Fruit fly (Drosophila melanogaster) whole organism, embryonic: ENCODE data around the gene Or7a.

ENCODE experiments used
- Aef1 ChIP-seq: fragments of 200-800 bp; sonication (Bioruptor generic); IDR thresholded peaks from 3 replicates; pipeline ENCODE4 v1.3.6; 2022; ENCODE audit warnings: missing biosample characterization, missing genetic modification characterization
- Blimp-1 ChIP-seq: fragments of 200-800 bp; sonication (Bioruptor generic); optimal IDR thresholded peaks from 3 replicates; lab custom pipeline; 2018; ENCODE audit warnings: missing biosample characterization, missing genetic modification characterization, mild to moderate bottlenecking, moderate library complexity, missing genetic modification reagents
- CG10959 ChIP-seq: fragments of 200-800 bp; sonication (Bioruptor generic); IDR thresholded peaks from 2 replicates; pipeline ENCODE4 v1.3.6; 2022; ENCODE audit warnings: missing biosample characterization, missing genetic modification characterization
- CG13287 ChIP-seq: fragments of 200-800 bp; sonication (Bioruptor generic); IDR thresholded peaks from 2 replicates; pipeline ENCODE4 v1.3.6; 2022; ENCODE audit warnings: missing biosample characterization, missing genetic modification characterization; ENCODE audit not compliant: partially characterized antibody
- CG13894 ChIP-seq: fragments of 200-800 bp; sonication (Bioruptor generic); optimal IDR thresholded peaks from 3 replicates; lab custom pipeline; 2018; ENCODE audit warnings: missing biosample characterization, mild to moderate bottlenecking, missing genetic modification characterization, moderate library complexity
- CG14965 ChIP-seq: fragments of 200-800 bp; sonication (Bioruptor generic); optimal IDR thresholded peaks from 2 replicates; lab custom pipeline; 2016; ENCODE audit warnings: missing biosample characterization, missing genetic modification characterization, borderline replicate concordance
- CG15269 ChIP-seq: fragments of 200-800 bp; sonication (Bioruptor generic); optimal IDR thresholded peaks from 2 replicates; lab custom pipeline; 2018; ENCODE audit warnings: missing biosample characterization, mild to moderate bottlenecking, missing genetic modification characterization, moderate library complexity
- CG1832 ChIP-seq: fragments of 200-800 bp; sonication (Bioruptor generic); optimal IDR thresholded peaks from 2 replicates; lab custom pipeline; 2017; ENCODE audit warnings: missing biosample characterization, mild to moderate bottlenecking, missing genetic modification characterization, inconsistent platforms
- CG2120 ChIP-seq: fragments of 200-800 bp; sonication (Bioruptor generic); optimal IDR thresholded peaks from 3 replicates; lab custom pipeline; 2016; ENCODE audit warnings: missing biosample characterization, missing genetic modification characterization
- CG3065 ChIP-seq: fragments of 200-800 bp; sonication (Bioruptor generic); optimal IDR thresholded peaks from 2 replicates; lab custom pipeline; 2016; ENCODE audit warnings: missing biosample characterization, missing genetic modification characterization
- CG31365 ChIP-seq: fragments of 200-800 bp; sonication (Bioruptor generic); optimal IDR thresholded peaks from 2 replicates; lab custom pipeline; 2018; ENCODE audit warnings: missing biosample characterization, mild to moderate bottlenecking, missing genetic modification characterization
- CG34376 ChIP-seq: fragments of 200-800 bp; sonication (Bioruptor generic); optimal IDR thresholded peaks from 2 replicates; lab custom pipeline; 2018; ENCODE audit warnings: missing biosample characterization, mild to moderate bottlenecking, missing genetic modification characterization
- CG34422 ChIP-seq: fragments of 200-800 bp; sonication (Bioruptor generic); IDR thresholded peaks from 3 replicates; pipeline ENCODE4 v1.3.6; 2022; ENCODE audit warnings: missing biosample characterization, missing genetic modification characterization
- CG3838 ChIP-seq: fragments of 200-800 bp; sonication (Bioruptor generic); optimal IDR thresholded peaks from 3 replicates; lab custom pipeline; 2016; ENCODE audit warnings: missing biosample characterization, missing genetic modification characterization
- CG6272 ChIP-seq: fragments of 200-800 bp; sonication (Bioruptor generic); IDR thresholded peaks from 2 replicates; pipeline ENCODE4 v1.3.6; 2022; ENCODE audit warnings: missing biosample characterization, missing genetic modification characterization
- CG6689 ChIP-seq: fragments of 200-800 bp; sonication (Bioruptor generic); IDR thresholded peaks from 2 replicates; pipeline ENCODE4 v1.3.6; 2022; ENCODE audit warnings: missing biosample characterization, missing genetic modification characterization
- CG6854 ChIP-seq: fragments of 200-800 bp; sonication (Bioruptor generic); optimal IDR thresholded peaks from 3 replicates; lab custom pipeline; 2017; ENCODE audit warnings: missing biosample characterization, mild to moderate bottlenecking, missing genetic modification characterization
- CG7839 ChIP-seq: fragments of 200-800 bp; sonication (Bioruptor generic); optimal IDR thresholded peaks from 3 replicates; lab custom pipeline; 2018; ENCODE audit warnings: missing biosample characterization, mild to moderate bottlenecking, missing genetic modification characterization, moderate library complexity
- CG7928 ChIP-seq: fragments of 200-800 bp; sonication (Bioruptor generic); optimal IDR thresholded peaks from 2 replicates; lab custom pipeline; 2017; ENCODE audit warnings: missing biosample characterization, mild to moderate bottlenecking, missing genetic modification characterization
- Dfd ChIP-seq, 2 experiments: fragments of >200 bp; optimal IDR thresholded peaks; 2 replicates each; lab custom pipeline; 2017; ENCODE audit warnings: missing biosample characterization in 2 of 2, missing genetic modification characterization in 2 of 2
- Ets97D ChIP-seq: fragments of 200-800 bp; sonication (Bioruptor generic); optimal IDR thresholded peaks from 3 replicates; lab custom pipeline; 2016; ENCODE audit warnings: missing biosample characterization, missing genetic modification characterization
- Fer1 ChIP-seq: fragments of 200-800 bp; sonication (Bioruptor generic); optimal IDR thresholded peaks from 2 replicates; lab custom pipeline; 2017; ENCODE audit warnings: missing biosample characterization, mild to moderate bottlenecking, missing genetic modification characterization
- Fer2 ChIP-seq: fragments of 200-800 bp; sonication (Bioruptor generic); optimal IDR thresholded peaks from 2 replicates; lab custom pipeline; 2018; ENCODE audit warnings: missing biosample characterization, mild to moderate bottlenecking, missing genetic modification characterization, moderate library complexity
- H15 ChIP-seq: fragments of 200-800 bp; sonication (Bioruptor generic); IDR thresholded peaks from 3 replicates; pipeline ENCODE4 v1.3.6; 2022; ENCODE audit warnings: missing biosample characterization, missing genetic modification characterization
- HLH3B ChIP-seq: fragments of 200-800 bp; sonication (Bioruptor generic); IDR thresholded peaks from 2 replicates; pipeline ENCODE4 v1.3.6; 2022; ENCODE audit warnings: missing biosample characterization, missing genetic modification characterization
- Hr51 ChIP-seq, 2 experiments: fragments of 200-800 bp; sonication (Bioruptor generic); optimal IDR thresholded peaks; 2 replicates in 1 of 2; 3 replicates in 1 of 2; lab custom pipeline; 2016 to 2018; ENCODE audit warnings: missing biosample characterization in 2 of 2, missing genetic modification characterization in 2 of 2, mild to moderate bottlenecking in 1 of 2, moderate library complexity in 1 of 2
- Hsf ChIP-seq: fragments of 200-800 bp; sonication (Bioruptor generic); optimal IDR thresholded peaks from 3 replicates; lab custom pipeline; 2016; ENCODE audit warnings: missing biosample characterization, missing genetic modification characterization
- NC2α ChIP-seq: fragments of 200-800 bp; sonication (Bioruptor generic); optimal IDR thresholded peaks from 2 replicates; lab custom pipeline; 2016; ENCODE audit warnings: missing biosample characterization, missing genetic modification characterization
- NfI ChIP-seq: fragments of 200-800 bp; sonication (Bioruptor generic); optimal IDR thresholded peaks from 3 replicates; lab custom pipeline; 2018; ENCODE audit warnings: missing biosample characterization, mild to moderate bottlenecking, missing genetic modification characterization, moderate library complexity
- Oli ChIP-seq: fragments of 200-800 bp; sonication (Bioruptor generic); optimal IDR thresholded peaks from 2 replicates; lab custom pipeline; 2018; ENCODE audit warnings: missing biosample characterization, mild to moderate bottlenecking, missing genetic modification characterization, moderate library complexity
- Ssrp ChIP-seq: fragments of 200-800 bp; sonication (Bioruptor generic); optimal IDR thresholded peaks from 2 replicates; lab custom pipeline; 2018; ENCODE audit warnings: missing biosample characterization, mild to moderate bottlenecking, missing genetic modification characterization, moderate library complexity
- Taf1 ChIP-seq: fragments of 200-800 bp; sonication (Bioruptor generic); IDR thresholded peaks from 2 replicates; pipeline ENCODE4 v1.3.6; 2022; ENCODE audit warnings: missing biosample characterization, missing genetic modification characterization
- ara ChIP-seq: fragments of 200-800 bp; sonication (Bioruptor generic); IDR thresholded peaks from 2 replicates; pipeline ENCODE4 v1.3.6; 2022; ENCODE audit warnings: missing biosample characterization, missing genetic modification characterization
- ato ChIP-seq: fragments of 200-800 bp; sonication (Bioruptor generic); IDR thresholded peaks from 2 replicates; pipeline ENCODE4 v1.3.6; 2022; ENCODE audit warnings: missing biosample characterization, missing genetic modification characterization; ENCODE audit not compliant: partially characterized antibody
- btn ChIP-seq: fragments of 200-800 bp; sonication (Bioruptor generic); optimal IDR thresholded peaks from 2 replicates; lab custom pipeline; 2016; ENCODE audit warnings: missing biosample characterization, missing genetic modification characterization
- dati ChIP-seq: fragments of 200-800 bp; sonication (Bioruptor generic); IDR thresholded peaks from 2 replicates; pipeline ENCODE4 v1.3.6; 2022; ENCODE audit warnings: missing biosample characterization, missing genetic modification characterization
- dimm ChIP-seq: fragments of 200-800 bp; sonication (Bioruptor generic); IDR thresholded peaks from 2 replicates; pipeline ENCODE4 v1.3.6; 2022; ENCODE audit warnings: missing biosample characterization, missing genetic modification characterization
- dmrt11E ChIP-seq: fragments of 200-800 bp; sonication (Bioruptor generic); optimal IDR thresholded peaks from 3 replicates; lab custom pipeline; 2018; ENCODE audit warnings: missing biosample characterization, mild to moderate bottlenecking, missing genetic modification characterization, moderate library complexity
- ems ChIP-seq: fragments of 200-800 bp; sonication (Bioruptor generic); optimal IDR thresholded peaks from 3 replicates; lab custom pipeline; 2016; ENCODE audit warnings: missing biosample characterization, missing genetic modification characterization
- fd3F ChIP-seq: fragments of 200-800 bp; sonication (Bioruptor generic); optimal IDR thresholded peaks from 2 replicates; lab custom pipeline; 2018; ENCODE audit warnings: missing biosample characterization, mild to moderate bottlenecking, missing genetic modification characterization, moderate library complexity
- ham ChIP-seq: fragments of 200-800 bp; sonication (Bioruptor generic); IDR thresholded peaks from 2 replicates; pipeline ENCODE4 v1.3.6; 2022; ENCODE audit warnings: missing biosample characterization, missing genetic modification characterization
- kah ChIP-seq: fragments of 200-800 bp; sonication (Bioruptor generic); optimal IDR thresholded peaks from 2 replicates; lab custom pipeline; 2018; ENCODE audit warnings: missing biosample characterization, mild to moderate bottlenecking, missing genetic modification characterization
- lilli ChIP-seq: fragments of 200-800 bp; sonication (Bioruptor generic); optimal IDR thresholded peaks from 3 replicates; lab custom pipeline; 2016; ENCODE audit warnings: missing biosample characterization, missing genetic modification characterization
- peb ChIP-seq: fragments of 200-800 bp; sonication (Bioruptor generic); IDR thresholded peaks from 2 replicates; pipeline ENCODE4 v1.3.6; 2022; ENCODE audit warnings: missing biosample characterization, missing genetic modification characterization
- pnt ChIP-seq: fragments of 200-800 bp; sonication (Bioruptor generic); optimal IDR thresholded peaks from 3 replicates; lab custom pipeline; 2016; ENCODE audit warnings: missing biosample characterization, missing genetic modification characterization
- so ChIP-seq: fragments of 200-800 bp; sonication (Bioruptor generic); IDR thresholded peaks from 3 replicates; pipeline ENCODE4 v1.3.6; 2022; ENCODE audit warnings: missing biosample characterization, missing genetic modification characterization
- twi ChIP-seq: fragments of 200-800 bp; optimal IDR thresholded peaks from 2 replicates; lab custom pipeline; 2019; ENCODE audit warnings: missing biosample characterization, mild to moderate bottlenecking, missing genetic modification characterization, moderate library complexity
- vfl ChIP-seq: fragments of 200-800 bp; sonication (Bioruptor generic); optimal IDR thresholded peaks from 2 replicates; lab custom pipeline; 2016; ENCODE audit warnings: missing biosample characterization, missing genetic modification characterization
- vnd ChIP-seq: fragments of 200-800 bp; sonication (Bioruptor generic); IDR thresholded peaks from 3 replicates; pipeline ENCODE4 v1.3.6; 2022; ENCODE audit warnings: missing biosample characterization, missing genetic modification characterization; ENCODE audit not compliant: partially characterized antibody

Gene Or7a

DNA sequence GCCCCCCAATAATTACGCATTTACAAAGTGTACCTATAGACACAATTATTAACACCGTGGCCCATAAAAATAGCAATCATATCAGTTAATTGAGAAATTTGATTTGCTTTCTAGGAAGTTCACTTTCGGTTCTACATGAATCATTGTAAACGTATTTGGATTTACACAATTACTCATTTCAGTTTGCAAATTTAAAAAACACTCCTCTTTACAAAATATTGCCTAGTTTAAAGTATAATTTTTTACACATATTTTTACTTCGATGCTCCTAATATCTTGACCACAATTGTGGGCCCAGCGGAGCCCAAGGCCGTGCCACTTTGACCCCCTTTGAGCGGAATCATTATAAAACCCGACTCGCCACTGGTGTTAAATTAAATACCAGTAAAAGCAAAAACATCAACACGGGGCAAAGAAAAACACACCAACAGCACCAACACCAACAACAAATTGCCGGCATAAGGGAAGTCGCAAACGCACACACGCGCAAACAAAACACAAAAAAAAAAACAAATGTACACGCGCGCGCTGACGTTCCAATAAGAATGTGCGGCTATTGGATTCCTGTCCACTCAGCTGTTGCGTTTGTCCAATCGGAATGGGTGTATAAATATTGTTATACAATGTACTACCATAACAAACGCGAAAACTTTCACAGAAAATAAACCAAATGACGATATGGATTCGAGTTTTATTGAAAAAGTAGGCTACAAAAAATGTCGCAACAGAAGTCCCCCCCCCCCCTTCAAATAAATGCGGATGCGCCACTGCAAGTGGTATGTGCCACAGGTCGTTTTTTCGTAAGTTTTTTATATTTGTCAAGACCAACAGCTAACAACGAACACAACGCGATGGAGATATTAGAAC, 50.8 kb downstream of the Or7a start (continued):
- TF ChIP-seq kah (GFP tag; lab: Kevin White, UChicago), result peak; percentile 9
- TF ChIP-seq NfI (GFP tag; lab: Kevin White, UChicago), result peak; percentile 78
- TF ChIP-seq CG6689 (GFP tag; lab: Robert Waterston, UW), result peak; percentile 42
- peak; percentile 15 to 77 for TF ChIP-seq Hr51 (GFP tag; optimal IDR thresholded peaks at IDR 0.05; lab: Kevin White, UChicago)
- no peak for TF ChIP-seq H15 (GFP tag; lab: Robert Waterston, UW)
- no peak for TF ChIP-seq ham
- TF ChIP-seq CG10959 (GFP tag; lab: Robert Waterston, UW), result no peak
- peak; percentile 76 for TF ChIP-seq CG7839 (tag; lab: Kevin White, UChicago)
- TF ChIP-seq CG1832 (GFP tag; lab: Kevin White, UChicago), result no peak
- no peak for TF ChIP-seq CG13287 (GFP tag; lab: Robert Waterston, UW)
- no peak for TF ChIP-seq dmrt11E (tag; lab: Kevin White, UChicago)
- peak; percentile 9 for TF ChIP-seq btn (GFP tag; lab: Kevin White, UChicago)
- no peak for TF ChIP-seq NC2α (GFP tag; lab: Kevin White, UChicago)
- peak; percentile 59 for TF ChIP-seq CG6854 (GFP tag; lab: Kevin White, UChicago)
- peak; percentile 84 for TF ChIP-seq CG15269
- peak; percentile 46; the same call in 1 of the 2 replicates for TF ChIP-seq HLH3B (GFP tag; lab: Robert Waterston, UW)
- TF ChIP-seq ems, result peak; percentile 63
- no peak for TF ChIP-seq dati (GFP tag; lab: Robert Waterston, UW)
- peak; percentile 35; the same call in 1 of the 3 replicates for TF ChIP-seq Aef1 (GFP tag; lab: Robert Waterston, UW)
- TF ChIP-seq Fer1, result peak; percentile 81
- TF ChIP-seq CG31365 (tag; lab: Kevin White, UChicago), result peak; percentile 20
- peak; percentile 67 for TF ChIP-seq CG34376
- peak; percentile 10 for TF ChIP-seq twi (tag; lab: Kevin White, UChicago)
- no peak for TF ChIP-seq pnt (GFP tag; lab: Kevin White, UChicago)
- no peak for TF ChIP-seq Taf1
- TF ChIP-seq CG34422 (GFP tag; lab: Robert Waterston, UW), result no peak; the same call in 2 of the 3 replicates
- peak; percentile 75 for TF ChIP-seq so (GFP tag; lab: Robert Waterston, UW)
- TF ChIP-seq CG3065 (GFP tag; lab: Kevin White, UChicago), result no peak
- 0 out of 2 replicates have a peak, but pooled peaks have one; percentile 18 for TF ChIP-seq peb
- TF ChIP-seq vnd, result no peak
- no peak for TF ChIP-seq CG3838
- TF ChIP-seq ato (GFP tag; lab: Robert Waterston, UW), result no peak
- TF ChIP-seq CG7928 (GFP tag; lab: Kevin White, UChicago), result no peak
- peak; percentile 19 for TF ChIP-seq Fer2 (tag; lab: Kevin White, UChicago)
- peak; percentile 64 for TF ChIP-seq vfl (GFP tag; lab: Kevin White, UChicago)
- peak; percentile 7; the same call in 1 of the 2 replicates for TF ChIP-seq ara (GFP tag; lab: Robert Waterston, UW)
- peak; percentile 64 for TF ChIP-seq CG13894 (tag; lab: Kevin White, UChicago)
- no peak for TF ChIP-seq dimm (GFP tag; lab: Robert Waterston, UW)
- TF ChIP-seq Blimp-1 (GFP tag; lab: Kevin White, UChicago), result peak; percentile 42
- TF ChIP-seq fd3F, result peak; percentile 52
- TF ChIP-seq Oli (tag; lab: Kevin White, UChicago), result peak; percentile 71
- TF ChIP-seq CG6272 (GFP tag; lab: Robert Waterston, UW), result no peak
- TF ChIP-seq Dfd (GFP tag; optimal IDR thresholded peaks at IDR 0.05; lab: Kevin White, UChicago), result no peak
- TF ChIP-seq Ssrp (tag; lab: Kevin White, UChicago), result peak; percentile 39
- no peak for TF ChIP-seq Ets97D
- TF ChIP-seq lilli (GFP tag; lab: Kevin White, UChicago), result peak; percentile 46
- peak; percentile 83 for TF ChIP-seq CG2120
- peak; percentile 71 for TF ChIP-seq Hsf
- TF ChIP-seq CG14965, result no peak
